Worm (Caenorhabditis elegans) whole organism, midembryonic: ENCODE results near the gene C35D10.5.

Experiments
- med-1 ChIP-seq: sonication (generic microtip); optimal IDR thresholded peaks from 2 replicates; lab custom pipeline; 2017; ENCODE audit warnings: missing genetic modification characterization, mild to moderate bottlenecking, missing compliant biosample characterization, antibody characterized with exemption, missing genetic modification reagents; ENCODE audit not compliant: insufficient read depth
- ztf-29 ChIP-seq: fragments of 200-800 bp; sonication (Bioruptor generic); IDR thresholded peaks from 2 replicates; pipeline ENCODE4 v1.3.6; 2022; ENCODE audit warnings: missing genetic modification reagents, missing genetic modification characterization, missing compliant biosample characterization

DNA sequence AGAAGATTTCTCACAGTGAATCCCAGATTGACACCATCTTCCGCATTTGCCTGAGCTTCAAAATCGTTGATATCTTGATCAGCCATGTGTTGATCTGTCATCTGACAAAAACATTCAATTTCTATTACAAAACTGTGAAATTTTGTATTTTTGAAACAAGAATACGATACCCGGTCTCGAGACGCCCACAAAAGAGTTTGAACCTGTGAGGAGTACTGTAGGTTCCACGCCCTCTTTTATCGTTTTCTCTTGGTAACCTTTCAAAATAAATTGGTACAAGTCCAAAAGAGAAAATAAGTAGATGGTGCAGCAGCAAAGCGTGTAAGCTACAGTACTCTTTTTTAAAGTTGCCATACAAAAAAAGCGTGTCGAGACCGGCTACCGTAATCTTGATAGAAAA is 47.8 kb downstream of the C35D10.5 start, which contains the start of gene F26F4.12:
- no peak for TF ChIP-seq med-1 (GFP tag; lab: Kevin White, UChicago)
- no peak for TF ChIP-seq ztf-29 (GFP tag; lab: Robert Waterston, UW)
